Worm (Caenorhabditis elegans) whole organism, young adult: ENCODE measurements around the gene str-249.

Source experiments
- B0019.2 ChIP-seq: fragments of 200-800 bp; sonication (Bioruptor generic); conservative IDR thresholded peaks from 2 replicates; pipeline ENCODE4 v1.3.6; 2022; ENCODE audit warnings: missing genetic modification reagents, missing genetic modification characterization, missing compliant biosample characterization
- B0336.3 ChIP-seq: fragments of 200-800 bp; sonication (Bioruptor generic); IDR thresholded peaks from 2 replicates; pipeline ENCODE4 v1.3.6; 2022; ENCODE audit warnings: missing genetic modification characterization, missing compliant biosample characterization
- D2030.7 ChIP-seq: fragments of 200-800 bp; sonication (Bioruptor generic); IDR thresholded peaks from 2 replicates; pipeline ENCODE4 v1.3.6; 2022; ENCODE audit warnings: missing genetic modification reagents, missing genetic modification characterization, missing compliant biosample characterization
- F39B2.1 ChIP-seq: fragments of 200-800 bp; sonication (Bioruptor generic); IDR thresholded peaks from 2 replicates; pipeline ENCODE4 v1.3.6; 2022; ENCODE audit warnings: missing genetic modification reagents, missing genetic modification characterization, missing compliant biosample characterization
- F55B11.4 ChIP-seq: sonication (generic microtip); optimal IDR thresholded peaks from 2 replicates; lab custom pipeline; 2016; ENCODE audit warnings: missing compliant biosample characterization, missing genetic modification characterization, borderline replicate concordance; ENCODE audit not compliant: insufficient read depth
- K12H6.12 ChIP-seq: fragments of 200-800 bp; sonication (Bioruptor generic); optimal IDR thresholded peaks from 2 replicates; lab custom pipeline; 2018; ENCODE audit warnings: mild to moderate bottlenecking, missing genetic modification characterization, missing compliant biosample characterization
- T07F8.4 ChIP-seq: sonication (generic microtip); optimal IDR thresholded peaks from 2 replicates; lab custom pipeline; 2016; ENCODE audit warnings: mild to moderate bottlenecking, missing genetic modification characterization, moderate library complexity, missing compliant biosample characterization
- Y67H2A.10 ChIP-seq: fragments of 200-800 bp; sonication (Bioruptor generic); conservative IDR thresholded peaks from 2 replicates; pipeline ENCODE4 v1.3.6; 2022; ENCODE audit warnings: missing genetic modification reagents, missing genetic modification characterization, missing compliant biosample characterization
- aptf-2 ChIP-seq: fragments of 200-800 bp; sonication (Bioruptor generic); conservative IDR thresholded peaks from 2 replicates; pipeline ENCODE4 v1.3.6; 2022; ENCODE audit warnings: missing genetic modification reagents, missing genetic modification characterization, missing compliant biosample characterization
- athp-1 ChIP-seq: sonication (generic microtip); optimal IDR thresholded peaks from 2 replicates; lab custom pipeline; 2017; ENCODE audit warnings: mild to moderate bottlenecking, missing genetic modification characterization, missing compliant biosample characterization
- bed-1 ChIP-seq: fragments of 200-800 bp; sonication (Bioruptor generic); IDR thresholded peaks from 2 replicates; pipeline ENCODE4 v1.3.6; 2022; ENCODE audit warnings: missing genetic modification reagents, missing genetic modification characterization, missing compliant biosample characterization
- bed-2 ChIP-seq: fragments of 200-800 bp; sonication (Bioruptor generic); IDR thresholded peaks from 2 replicates; pipeline ENCODE4 v1.3.6; 2022; ENCODE audit warnings: missing genetic modification reagents, missing genetic modification characterization, missing compliant biosample characterization
- cebp-1 ChIP-seq, 2 experiments: fragments of 200-800 bp in 1 of 2; sonication (Bioruptor generic) in 1 of 2; sonication (generic microtip) in 1 of 2; IDR thresholded peaks in 1 of 2; optimal IDR thresholded peaks in 1 of 2; 2 replicates each; pipeline versions ENCODE4 v1.3.6 to Lab custom; 2017 to 2022; ENCODE audit warnings: missing compliant biosample characterization in 2 of 2, missing genetic modification characterization in 2 of 2, mild to moderate bottlenecking in 1 of 2, missing genetic modification reagents in 1 of 2, moderate library complexity in 1 of 2
- ceh-100 ChIP-seq: fragments of 200-800 bp; sonication (Bioruptor generic); IDR thresholded peaks from 2 replicates; pipeline ENCODE4 v1.3.6; 2022; ENCODE audit warnings: missing genetic modification reagents, missing genetic modification characterization, missing compliant biosample characterization
- ceh-40 ChIP-seq: fragments of 200-800 bp; sonication (Bioruptor generic); IDR thresholded peaks from 2 replicates; pipeline ENCODE4 v1.3.6; 2022; ENCODE audit warnings: missing genetic modification characterization, missing compliant biosample characterization
- ceh-79 ChIP-seq: sonication (generic microtip); optimal IDR thresholded peaks from 2 replicates; lab custom pipeline; 2017; ENCODE audit warnings: mild to moderate bottlenecking, missing genetic modification characterization, missing compliant biosample characterization
- ceh-91 ChIP-seq: fragments of 200-800 bp; sonication (Bioruptor generic); IDR thresholded peaks from 2 replicates; pipeline ENCODE4 v1.3.6; 2022; ENCODE audit warnings: missing genetic modification reagents, missing genetic modification characterization, missing compliant biosample characterization
- dpl-1 ChIP-seq: fragments of 150-350 bp; optimal IDR thresholded peaks from 2 replicates; lab custom pipeline; 2014; ENCODE audit warnings: missing biosample characterization, missing genetic modification reagents, missing genetic modification characterization
- efl-1 ChIP-seq: fragments of 150-350 bp; optimal IDR thresholded peaks from 2 replicates; lab custom pipeline; 2014; ENCODE audit warnings: missing biosample characterization, missing genetic modification reagents, missing genetic modification characterization
- egl-44 ChIP-seq: fragments of 200-800 bp; sonication (Bioruptor generic); IDR thresholded peaks from 2 replicates; pipeline ENCODE4 v1.3.6; 2022; ENCODE audit warnings: missing genetic modification reagents, missing genetic modification characterization, missing compliant biosample characterization
- ekl-4 ChIP-seq: fragments of 200-800 bp; sonication (Bioruptor generic); IDR thresholded peaks from 2 replicates; pipeline ENCODE4 v1.3.6; 2022; ENCODE audit warnings: missing genetic modification reagents, missing genetic modification characterization, missing compliant biosample characterization
- him-1 ChIP-seq: sonication (generic microtip); optimal IDR thresholded peaks from 2 replicates; lab custom pipeline; 2016; ENCODE audit warnings: missing genotype, missing genetic modification reagents, missing genetic modification characterization, missing compliant biosample characterization
- hlh-12 ChIP-seq: sonication (generic microtip); optimal IDR thresholded peaks from 2 replicates; lab custom pipeline; 2016; ENCODE audit warnings: missing genetic modification characterization, missing compliant biosample characterization
- lag-1 ChIP-seq: fragments of 200-800 bp; sonication (Bioruptor generic); IDR thresholded peaks from 2 replicates; pipeline ENCODE4 v1.3.6; 2022; ENCODE audit warnings: missing genetic modification reagents, missing genetic modification characterization, missing compliant biosample characterization
- lin-26 ChIP-seq: fragments of 200-800 bp; sonication (Bioruptor generic); IDR thresholded peaks from 2 replicates; pipeline ENCODE4 v1.3.6; 2022; ENCODE audit warnings: missing genetic modification reagents, missing genetic modification characterization, missing compliant biosample characterization
- lin-54 ChIP-seq: fragments of 200-800 bp; sonication (Bioruptor generic); optimal IDR thresholded peaks from 2 replicates; lab custom pipeline; 2018; ENCODE audit warnings: mild to moderate bottlenecking, missing genetic modification characterization, missing compliant biosample characterization
- mcd-1 ChIP-seq: fragments of 200-800 bp; sonication (Bioruptor generic); IDR thresholded peaks from 2 replicates; pipeline ENCODE4 v1.3.6; 2022; ENCODE audit warnings: missing genetic modification reagents, missing genetic modification characterization, missing compliant biosample characterization
- nfya-1 ChIP-seq: sonication (generic microtip); optimal IDR thresholded peaks from 2 replicates; lab custom pipeline; 2017; ENCODE audit warnings: antibody characterized with exemption, missing compliant biosample characterization, missing genetic modification characterization, borderline replicate concordance; ENCODE audit not compliant: insufficient read depth
- nfyb-1 ChIP-seq: fragments of 200-800 bp; sonication (Bioruptor generic); IDR thresholded peaks from 2 replicates; pipeline ENCODE4 v1.3.6; 2022; ENCODE audit warnings: missing genetic modification reagents, missing genetic modification characterization, missing compliant biosample characterization
- nhr-27 ChIP-seq: fragments of 200-800 bp; sonication (Bioruptor generic); optimal IDR thresholded peaks from 2 replicates; lab custom pipeline; 2018; ENCODE audit warnings: mild to moderate bottlenecking, missing genetic modification characterization, moderate library complexity, missing compliant biosample characterization
- nhr-80 ChIP-seq: sonication (generic microtip); optimal IDR thresholded peaks from 2 replicates; lab custom pipeline; 2016; ENCODE audit warnings: missing genetic modification characterization, missing compliant biosample characterization
- rec-8 ChIP-seq, 2 experiments: sonication (generic microtip); optimal IDR thresholded peaks; 2 replicates each; lab custom pipeline; 2016; ENCODE audit warnings: mild to moderate bottlenecking in 2 of 2, missing genetic modification characterization in 2 of 2, missing genetic modification reagents in 2 of 2, missing genotype in 2 of 2, missing biosample characterization in 1 of 2, missing compliant biosample characterization in 1 of 2, moderate library complexity in 1 of 2
- repo-1 ChIP-seq: sonication (generic microtip); optimal IDR thresholded peaks from 2 replicates; lab custom pipeline; 2017; ENCODE audit warnings: mild to moderate bottlenecking, missing genetic modification characterization, missing compliant biosample characterization
- rpc-1 ChIP-seq, 2 experiments: fragments of 150-350 bp in 1 of 2; sonication (generic microtip) in 1 of 2; optimal IDR thresholded peaks; 2 replicates each; lab custom pipeline; 2014 to 2018; ENCODE audit warnings: missing biosample characterization in 1 of 2, missing genetic modification characterization in 1 of 2, missing genetic modification reagents in 1 of 2, missing genotype in 1 of 2
- sea-2 ChIP-seq: fragments of 200-800 bp; sonication (Bioruptor generic); IDR thresholded peaks from 2 replicates; pipeline ENCODE4 v1.3.6; 2022; ENCODE audit warnings: missing genetic modification characterization, missing compliant biosample characterization
- somi-1 ChIP-seq: fragments of 200-800 bp; sonication (Bioruptor generic); optimal IDR thresholded peaks from 2 replicates; lab custom pipeline; 2018; ENCODE audit warnings: mild to moderate bottlenecking, missing genetic modification characterization, missing compliant biosample characterization
- sptf-2 ChIP-seq: fragments of 200-800 bp; sonication (Bioruptor generic); optimal IDR thresholded peaks from 2 replicates; lab custom pipeline; 2018; ENCODE audit warnings: mild to moderate bottlenecking, missing genetic modification characterization, missing compliant biosample characterization
- tlf-1 ChIP-seq: fragments of 200-800 bp; sonication (Bioruptor generic); optimal IDR thresholded peaks from 2 replicates; lab custom pipeline; 2018; ENCODE audit warnings: mild to moderate bottlenecking, missing genetic modification characterization, missing compliant biosample characterization
- unc-62 ChIP-seq: fragments of 150-350 bp; optimal IDR thresholded peaks from 2 replicates; lab custom pipeline; 2014; ENCODE audit warnings: missing biosample characterization, missing genetic modification reagents, missing genetic modification characterization
- zfh-2 ChIP-seq: fragments of 200-800 bp; sonication (Bioruptor generic); conservative IDR thresholded peaks from 2 replicates; pipeline ENCODE4 v1.3.6; 2022; ENCODE audit warnings: missing genetic modification reagents, missing genetic modification characterization, missing compliant biosample characterization
- zim-3 ChIP-seq: sonication (generic microtip); optimal IDR thresholded peaks from 2 replicates; lab custom pipeline; 2017; ENCODE audit warnings: mild to moderate bottlenecking, missing genetic modification characterization, moderate library complexity, missing compliant biosample characterization
- ztf-22 ChIP-seq: fragments of 200-800 bp; sonication (Bioruptor generic); optimal IDR thresholded peaks from 2 replicates; lab custom pipeline; 2018; ENCODE audit warnings: mild to moderate bottlenecking, missing genetic modification characterization, moderate library complexity, missing compliant biosample characterization
- ztf-3 ChIP-seq: fragments of 200-800 bp; sonication (Bioruptor generic); optimal IDR thresholded peaks from 2 replicates; lab custom pipeline; 2018; ENCODE audit warnings: mild to moderate bottlenecking, missing genetic modification characterization, missing compliant biosample characterization

The str-249 gene

DNA sequence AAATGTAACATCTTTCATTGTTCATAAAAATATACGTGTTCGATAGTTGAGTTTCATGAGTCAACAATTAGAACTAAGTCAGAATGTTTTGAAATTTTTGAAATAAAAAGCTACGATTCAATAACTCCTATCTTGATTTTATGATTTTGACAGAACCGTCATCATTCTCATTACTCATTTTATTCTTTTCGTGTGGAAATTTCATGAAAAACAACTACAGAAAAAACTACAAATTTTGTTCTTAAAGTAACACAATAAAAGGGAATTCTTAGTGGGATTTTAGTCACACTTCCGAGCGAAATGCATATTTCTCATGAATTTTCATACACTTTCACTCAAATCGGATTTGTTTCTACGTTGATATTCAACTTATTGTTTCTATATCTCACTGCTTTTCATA, 9.8 kb downstream of the str-249 start, which contains the start of gene str-44:
Gene str-44, plus strand, starts transcription at position 301 of the 400 bp plus-strand sequence.
- TF ChIP-seq ekl-4 (GFP tag; lab: Robert Waterston, UW) (no peak), B0019.2 (no peak), D2030.7 (no peak), ztf-3 (GFP tag; lab: Kevin White, UChicago) (no peak), nfya-1 (tag; lab: Kevin White, UChicago) (no peak), rec-8 (tag; optimal IDR thresholded peaks at IDR 0.05; lab: Kevin White, UChicago) (no peak), unc-62 (GFP tag; lab: Kevin White, UChicago) (no peak), sea-2 (GFP tag; lab: Robert Waterston, UW) (no peak), nfyb-1 (GFP tag; lab: Robert Waterston, UW) (no peak), bed-1 (GFP tag; lab: Robert Waterston, UW) (no peak), bed-2 (GFP tag; lab: Robert Waterston, UW) (no peak), tlf-1 (GFP tag; lab: Kevin White, UChicago) (no peak)

DNA sequence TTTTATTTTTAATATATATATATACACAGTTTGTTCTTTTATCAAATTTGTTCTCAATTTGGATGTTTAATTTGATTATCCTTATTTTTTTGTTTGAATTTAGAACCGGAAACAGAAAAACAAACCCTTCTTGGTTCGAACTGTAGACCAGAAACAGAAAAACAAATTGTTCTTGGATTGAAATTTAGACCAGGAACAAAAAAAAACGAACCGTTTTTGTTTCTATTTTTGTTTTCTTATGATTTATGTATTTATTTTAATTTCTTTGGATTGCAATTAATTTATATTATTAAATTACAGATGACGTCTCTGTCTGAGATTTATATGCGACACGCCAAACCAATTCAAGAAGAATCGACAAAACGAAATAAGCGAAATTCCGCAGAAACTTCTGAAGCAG, 11.3 kb downstream of the str-249 start, which contains the start of gene C42D4.19:
Gene C42D4.19, plus strand, starts transcription at position 301 of the 400 bp plus-strand sequence.
- TF ChIP-seq efl-1 (GFP tag; lab: Kevin White, UChicago) (no peak), somi-1 (no peak), repo-1 (no peak), egl-44 (GFP tag; lab: Robert Waterston, UW) (no peak), ceh-91 (GFP tag; lab: Robert Waterston, UW) (no peak), him-1 (no peak), lag-1 (no peak)

DNA sequence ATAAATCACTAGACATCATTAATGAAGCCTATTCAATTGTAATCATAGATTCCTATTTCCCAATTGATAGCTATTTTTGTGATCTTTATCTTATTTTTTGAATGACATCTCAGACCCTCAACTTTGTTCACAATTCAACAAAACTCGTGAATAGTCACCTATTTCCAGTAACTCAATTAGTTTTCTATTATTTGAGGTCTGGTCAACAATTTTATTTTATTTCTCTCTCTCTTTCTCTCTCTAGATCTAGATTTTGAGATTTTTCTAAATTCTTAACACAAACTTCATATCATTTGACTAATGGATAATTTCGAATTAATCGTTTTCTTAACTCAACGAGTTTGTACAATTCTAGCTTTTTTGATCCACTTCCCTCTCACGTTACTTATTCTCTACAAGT, 13.2 kb downstream of the str-249 start, which contains the start of gene str-1:
Gene str-1, plus strand, starts transcription at position 301 of the 400 bp plus-strand sequence.
- no peak for TF ChIP-seq athp-1 (tag; lab: Kevin White, UChicago)
- TF ChIP-seq lin-26 (GFP tag; lab: Robert Waterston, UW): no peak
- no peak for TF ChIP-seq nhr-27 (tag; lab: Kevin White, UChicago)
- TF ChIP-seq Y67H2A.10 (GFP tag; lab: Robert Waterston, UW): no peak
- TF ChIP-seq T07F8.4 (tag; lab: Kevin White, UChicago): no peak
- no peak for TF ChIP-seq rpc-1 (optimal IDR thresholded peaks at IDR 0.05; lab: Kevin White, UChicago)
- TF ChIP-seq rpc-1 (tag; optimal IDR thresholded peaks at IDR 0.05; lab: Kevin White, UChicago): no peak
- no peak for TF ChIP-seq K12H6.12 (tag; lab: Kevin White, UChicago)
- no peak for TF ChIP-seq ceh-79 (tag; lab: Kevin White, UChicago)
- no peak for TF ChIP-seq dpl-1 (GFP tag; lab: Kevin White, UChicago)
- no peak for TF ChIP-seq hlh-12 (tag; lab: Kevin White, UChicago)
- no peak for TF ChIP-seq sea-2 (GFP tag; lab: Robert Waterston, UW)
- TF ChIP-seq sptf-2 (GFP tag; lab: Kevin White, UChicago): no peak
- TF ChIP-seq nhr-80 (tag; lab: Kevin White, UChicago): no peak

DNA sequence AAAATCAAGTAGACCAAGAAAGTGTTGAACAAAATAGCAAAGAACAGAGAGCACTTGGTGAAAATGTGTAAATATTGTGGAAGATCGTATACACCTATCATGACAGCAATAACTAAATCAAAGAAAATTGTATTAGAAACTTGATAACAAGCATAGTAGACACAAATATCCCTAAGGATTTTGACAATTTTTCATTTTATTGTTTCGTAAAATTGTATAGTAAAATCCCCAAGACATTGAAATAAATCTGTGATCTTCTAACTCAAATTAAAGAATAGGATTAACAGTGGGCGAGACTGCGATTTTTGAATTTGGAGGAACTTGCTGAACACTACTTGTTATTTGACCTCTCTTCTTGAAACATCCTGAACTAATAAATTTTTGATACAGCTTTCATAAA, 15.4 kb downstream of the str-249 start, which contains the start of gene str-220:
Gene str-220, minus strand, starts transcription at position 101 of the 400 bp plus-strand sequence.
- TF ChIP-seq mcd-1 (GFP tag; lab: Robert Waterston, UW) (no peak), F55B11.4 (tag; lab: Kevin White, UChicago) (no peak), somi-1 (no peak), F39B2.1 (GFP tag; lab: Robert Waterston, UW) (no peak), aptf-2 (GFP tag; lab: Robert Waterston, UW) (no peak), zfh-2 (no peak), ztf-22 (GFP tag; lab: Kevin White, UChicago) (no peak), ceh-40 (GFP tag; lab: Robert Waterston, UW) (no peak), dpl-1 (GFP tag; lab: Kevin White, UChicago) (no peak), nfyb-1 (GFP tag; lab: Robert Waterston, UW) (no peak), B0336.3 (GFP tag; lab: Robert Waterston, UW) (no peak), cebp-1 (GFP tag; IDR thresholded peaks at IDR 0.05; lab: Robert Waterston, UW) (no peak), cebp-1 (tag; optimal IDR thresholded peaks at IDR 0.05; lab: Kevin White, UChicago) (no peak), tlf-1 (GFP tag; lab: Kevin White, UChicago) (no peak), lin-54 (GFP tag; lab: Kevin White, UChicago) (no peak), ceh-91 (GFP tag; lab: Robert Waterston, UW) (no peak), ceh-100 (GFP tag; lab: Robert Waterston, UW) (no peak), zim-3 (tag; lab: Kevin White, UChicago) (no peak)
